Fruit fly (Drosophila melanogaster) whole organism, wandering third instar larva: ENCODE measurements around the gene robo2.

Experiments
- Abd-B ChIP-seq: fragments of >200 bp; optimal IDR thresholded peaks from 2 replicates; lab custom pipeline; 2017; ENCODE audit warnings: missing biosample characterization, missing genetic modification characterization
- CG9705 ChIP-seq: fragments of 200-800 bp; sonication (Bioruptor generic); optimal IDR thresholded peaks from 2 replicates; lab custom pipeline; 2018; ENCODE audit warnings: missing biosample characterization, mild to moderate bottlenecking, missing genetic modification characterization
- CrebA ChIP-seq: fragments of 200-800 bp; sonication (Bioruptor generic); optimal IDR thresholded peaks from 2 replicates; lab custom pipeline; 2016; ENCODE audit warnings: missing biosample characterization, mild to moderate bottlenecking, missing genetic modification characterization, borderline replicate concordance
- Dfd ChIP-seq: fragments of >200 bp; optimal IDR thresholded peaks from 2 replicates; lab custom pipeline; 2017; ENCODE audit warnings: missing biosample characterization, missing genetic modification characterization
- Dif ChIP-seq: fragments of 200-275, 200-300 bp; sonication (Bioruptor generic); optimal IDR thresholded peaks from 2 replicates; lab custom pipeline; 2018; ENCODE audit warnings: missing biosample characterization, missing genetic modification characterization; ENCODE audit not compliant: partially characterized antibody
- HLH106 ChIP-seq: fragments of 200-800 bp; optimal IDR thresholded peaks from 3 replicates; lab custom pipeline; 2019; ENCODE audit warnings: missing biosample characterization, mild to moderate bottlenecking, missing genetic modification characterization, moderate library complexity
- Hnf4 ChIP-seq: fragments of 200-800 bp; sonication (Bioruptor generic); optimal IDR thresholded peaks from 2 replicates; lab custom pipeline; 2016; ENCODE audit warnings: missing biosample characterization, mild to moderate bottlenecking, missing genetic modification characterization
- Hr78 ChIP-seq: fragments of >200 bp; optimal IDR thresholded peaks from 2 replicates; lab custom pipeline; 2017; ENCODE audit warnings: missing biosample characterization, missing genetic modification characterization
- Hr83 ChIP-seq: fragments of 200-300 bp; sonication (Bioruptor generic); optimal IDR thresholded peaks from 2 replicates; lab custom pipeline; 2016; ENCODE audit warnings: missing biosample characterization, mild to moderate bottlenecking, missing genetic modification characterization, moderate library complexity; ENCODE audit not compliant: poor library complexity, severe bottlenecking
- Jra ChIP-seq: sonication (Bioruptor generic); optimal IDR thresholded peaks from 2 replicates; lab custom pipeline; 2016; ENCODE audit warnings: missing biosample characterization, missing genetic modification characterization
- Mio ChIP-seq: sonication (Bioruptor generic); optimal IDR thresholded peaks from 2 replicates; lab custom pipeline; 2016; ENCODE audit warnings: missing biosample characterization, missing genetic modification characterization
- Myc ChIP-seq: fragments of >200 bp; optimal IDR thresholded peaks from 2 replicates; lab custom pipeline; 2017
- N ChIP-seq: fragments of >200 bp; optimal IDR thresholded peaks from 2 replicates; lab custom pipeline; 2018; ENCODE audit warnings: missing biosample characterization, missing external identifiers, missing genetic modification characterization
- OdsH ChIP-seq: fragments of 200-800 bp; sonication (Bioruptor generic); optimal IDR thresholded peaks from 2 replicates; lab custom pipeline; 2016; ENCODE audit warnings: missing biosample characterization, mild to moderate bottlenecking, missing genetic modification characterization
- Rel ChIP-seq, 2 experiments: fragments of 200-800 bp; sonication (Bioruptor generic) in 1 of 2; optimal IDR thresholded peaks; 2 replicates in 1 of 2; 3 replicates in 1 of 2; lab custom pipeline; 2016 to 2019; ENCODE audit warnings: mild to moderate bottlenecking in 2 of 2, missing biosample characterization in 2 of 2, missing genetic modification characterization in 2 of 2, moderate library complexity in 1 of 2
- Sp1 ChIP-seq: fragments of 200-800 bp; sonication (Bioruptor generic); optimal IDR thresholded peaks from 3 replicates; lab custom pipeline; 2019; ENCODE audit warnings: missing biosample characterization, mild to moderate bottlenecking, missing genetic modification characterization, moderate library complexity
- Vsx2 ChIP-seq: fragments of 200-300, 225-300 bp; sonication (Bioruptor generic); optimal IDR thresholded peaks from 2 replicates; lab custom pipeline; 2018; ENCODE audit warnings: missing biosample characterization, missing genetic modification characterization; ENCODE audit not compliant: partially characterized antibody
- br ChIP-seq: fragments of 200-800 bp; sonication (Bioruptor generic); optimal IDR thresholded peaks from 2 replicates; lab custom pipeline; 2016; ENCODE audit warnings: missing biosample characterization, missing genetic modification characterization
- brk ChIP-seq: fragments of 200-800 bp; sonication (Bioruptor generic); optimal IDR thresholded peaks from 2 replicates; lab custom pipeline; 2016; ENCODE audit warnings: missing biosample characterization, mild to moderate bottlenecking, missing genetic modification characterization
- dl ChIP-seq, 2 experiments: fragments of 175-275, 200-275 bp in 1 of 2; fragments of 200-275 bp in 1 of 2; sonication (Bioruptor generic); optimal IDR thresholded peaks; lab custom pipeline; 2018; ENCODE audit warnings: mild to moderate bottlenecking in 2 of 2, missing biosample characterization in 2 of 2, missing genetic modification characterization in 2 of 2, moderate library complexity in 2 of 2; ENCODE audit not compliant: partially characterized antibody in 2 of 2, insufficient read depth in 1 of 2
- dsf ChIP-seq: sonication (Bioruptor generic); optimal IDR thresholded peaks from 2 replicates; lab custom pipeline; 2016; ENCODE audit warnings: missing biosample characterization, missing genetic modification characterization, borderline replicate concordance
- foxo ChIP-seq, 2 experiments: fragments of 200-800 bp; sonication (Bioruptor generic); optimal IDR thresholded peaks; 2 replicates in 1 of 2; 3 replicates in 1 of 2; lab custom pipeline; 2016 to 2017; ENCODE audit warnings: missing biosample characterization in 2 of 2, missing genetic modification characterization in 2 of 2
- fru ChIP-seq: fragments of 200-800 bp; sonication (Bioruptor generic); optimal IDR thresholded peaks from 3 replicates; lab custom pipeline; 2016; ENCODE audit warnings: missing biosample characterization, mild to moderate bottlenecking, missing genetic modification characterization
- h ChIP-seq: fragments of 200-800 bp; sonication (Bioruptor generic); optimal IDR thresholded peaks from 3 replicates; lab custom pipeline; 2016; ENCODE audit warnings: missing biosample characterization, mild to moderate bottlenecking, missing genetic modification characterization
- jim ChIP-seq: fragments of 175-275, 200-325 bp; sonication (Bioruptor generic); optimal IDR thresholded peaks from 2 replicates; lab custom pipeline; 2016; ENCODE audit warnings: missing biosample characterization, mild to moderate bottlenecking, missing genetic modification characterization
- lola ChIP-seq: fragments of >200 bp; optimal IDR thresholded peaks from 2 replicates; lab custom pipeline; 2017; ENCODE audit warnings: missing biosample characterization, missing genetic modification characterization
- pan ChIP-seq: fragments of >200 bp; optimal IDR thresholded peaks from 2 replicates; lab custom pipeline; 2017
- psq ChIP-seq: fragments of 200-800 bp; sonication (Bioruptor generic); optimal IDR thresholded peaks from 3 replicates; lab custom pipeline; 2017; ENCODE audit warnings: missing biosample characterization, mild to moderate bottlenecking, missing genetic modification characterization, moderate library complexity
- rgr ChIP-seq: fragments of 200-800 bp; sonication (Bioruptor generic); optimal IDR thresholded peaks from 3 replicates; lab custom pipeline; 2016; ENCODE audit warnings: missing biosample characterization, mild to moderate bottlenecking, missing genetic modification characterization
- sage ChIP-seq: fragments of 200-800 bp; sonication (Bioruptor generic); optimal IDR thresholded peaks from 2 replicates; lab custom pipeline; 2016; ENCODE audit warnings: missing biosample characterization, mild to moderate bottlenecking, missing genetic modification characterization
- sv ChIP-seq: fragments of 200-800 bp; sonication (Bioruptor generic); optimal IDR thresholded peaks from 3 replicates; lab custom pipeline; 2016; ENCODE audit warnings: missing biosample characterization, missing genetic modification characterization
- usp ChIP-seq: fragments of >200 bp; optimal IDR thresholded peaks from 2 replicates; lab custom pipeline; 2017; ENCODE audit warnings: missing biosample characterization, missing genetic modification characterization
- woc ChIP-seq: sonication (Bioruptor generic); optimal IDR thresholded peaks from 2 replicates; lab custom pipeline; 2016; ENCODE audit warnings: missing biosample characterization, mild to moderate bottlenecking, missing genetic modification characterization

Gene robo2

DNA sequence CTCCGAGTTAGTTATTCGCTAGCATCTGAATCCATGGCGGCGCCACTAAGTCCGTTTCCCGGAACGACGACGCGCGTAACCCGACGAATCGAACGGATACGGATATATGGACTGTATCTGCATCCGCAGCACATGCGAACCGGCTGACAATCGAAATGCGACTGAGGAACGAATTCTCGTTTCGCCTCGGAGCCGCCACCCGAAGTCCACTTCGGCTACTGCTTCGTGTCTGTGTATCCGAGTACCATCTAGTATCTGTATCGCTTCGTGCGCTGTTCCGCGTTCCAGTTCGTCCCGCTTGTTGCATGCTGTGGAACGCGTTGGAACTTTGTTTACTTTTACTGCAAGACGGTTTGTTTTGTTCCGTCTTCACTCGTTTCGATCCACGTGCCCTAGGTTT is at the start of gene robo2:
robo2 (minus strand) TSS at position 167 of the 400 bp plus-strand sequence.
- peak; percentile 56 for TF ChIP-seq rgr
- peak; percentile 14 for TF ChIP-seq OdsH
- peak; percentile 30 for TF ChIP-seq fru (GFP tag; lab: Kevin White, UChicago)
- no peak for TF ChIP-seq lola (GFP tag; lab: Kevin White, UChicago)
- TF ChIP-seq dl (GFP tag; optimal IDR thresholded peaks at IDR 0.05; lab: Kevin White, UChicago; ENCODE audit: insufficient read depth in 1 of 2, partially characterized antibody in 2 of 2), result peak; percentile 27 to 37
- peak; percentile 64 for TF ChIP-seq Hr83 (GFP tag; lab: Kevin White, UChicago)
- no peak for TF ChIP-seq CG9705
- TF ChIP-seq Dfd (GFP tag; lab: Kevin White, UChicago), result no peak
- peak; percentile 69 for TF ChIP-seq Dif (GFP tag; lab: Kevin White, UChicago)
- TF ChIP-seq jim (GFP tag; lab: Kevin White, UChicago), result peak; percentile 3
- TF ChIP-seq CrebA, result peak; percentile 65
- peak; percentile 43 for TF ChIP-seq Hnf4
- TF ChIP-seq Vsx2 (GFP tag; lab: Kevin White, UChicago), result peak; percentile 43
- peak; percentile 38 for TF ChIP-seq Sp1 (GFP tag; lab: Kevin White, UChicago)
- TF ChIP-seq brk, result peak; percentile 38
- TF ChIP-seq HLH106 (tag; lab: Kevin White, UChicago), result peak; percentile 10
- no peak for TF ChIP-seq usp (GFP tag; lab: Kevin White, UChicago)
- TF ChIP-seq Jra (GFP tag; lab: Kevin White, UChicago), result peak; percentile 5
- TF ChIP-seq Rel (GFP tag; optimal IDR thresholded peaks at IDR 0.05; lab: Kevin White, UChicago), result peak; percentile 55
- peak; percentile 27 for TF ChIP-seq Rel (tag; optimal IDR thresholded peaks at IDR 0.05; lab: Kevin White, UChicago)
- peak; percentile 12 for TF ChIP-seq br (GFP tag; lab: Kevin White, UChicago)
- TF ChIP-seq sv (GFP tag; lab: Kevin White, UChicago), result peak; percentile 13
- no peak for TF ChIP-seq Abd-B
- TF ChIP-seq h (GFP tag; lab: Kevin White, UChicago), result peak; percentile 46
- peak in 1 of 2 experiments; percentile 16 for TF ChIP-seq foxo (GFP tag; optimal IDR thresholded peaks at IDR 0.05; lab: Kevin White, UChicago)

DNA sequence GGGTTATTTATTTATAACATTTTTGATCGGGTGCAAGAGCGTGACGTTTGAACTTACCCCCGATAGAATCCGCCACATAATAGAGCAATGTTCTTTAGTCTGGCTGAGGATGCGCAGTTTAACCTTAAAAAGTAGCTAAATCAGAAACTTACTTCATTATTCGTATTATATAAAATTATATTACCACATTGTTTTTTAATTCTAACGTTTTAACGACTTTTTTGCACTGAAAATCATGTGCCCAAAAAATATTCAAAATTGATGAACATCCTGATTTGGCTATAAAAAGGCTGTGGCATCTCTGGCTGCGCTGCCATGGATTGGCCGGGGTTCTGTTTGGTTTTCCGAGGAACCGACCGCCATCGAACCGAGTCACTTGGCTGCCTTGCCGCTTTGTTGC is 49.8 kb upstream of the robo2 start:
- TF ChIP-seq woc (no peak), Myc (peak; percentile 3)

DNA sequence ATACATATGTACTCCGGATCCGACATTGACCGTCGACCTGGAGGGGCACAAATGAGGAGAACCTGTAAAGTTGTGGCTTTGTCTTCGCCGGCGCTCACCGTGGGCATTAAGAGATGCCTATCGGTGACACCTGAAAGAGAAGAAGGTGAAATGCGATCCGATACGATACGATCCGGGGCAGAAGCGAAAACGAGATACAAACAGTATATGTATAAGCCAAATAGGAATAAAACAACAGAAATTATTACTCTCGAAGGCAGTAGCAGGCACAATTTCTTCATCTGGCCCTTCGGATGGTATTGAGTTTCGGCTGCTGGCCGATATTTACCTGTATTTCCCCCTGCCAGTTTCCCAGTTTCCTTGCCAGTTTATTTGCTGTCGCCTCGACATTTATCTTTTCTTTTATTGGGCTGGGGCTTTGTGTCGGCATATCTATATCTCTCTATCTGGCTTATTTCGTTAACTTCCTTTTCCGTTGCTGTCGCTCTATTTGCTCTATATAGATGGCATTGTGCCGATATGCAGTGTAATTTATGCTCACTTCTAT is 43.2 kb upstream of the robo2 start:
- no peak for TF ChIP-seq HLH106 (tag; lab: Kevin White, UChicago)
- TF ChIP-seq h (GFP tag; lab: Kevin White, UChicago), result no peak
- no peak for TF ChIP-seq Vsx2 (GFP tag; lab: Kevin White, UChicago)
- no peak for TF ChIP-seq dsf
- TF ChIP-seq Dfd (GFP tag; lab: Kevin White, UChicago), result no peak
- TF ChIP-seq pan (lab: Kevin White, UChicago), result no peak
- TF ChIP-seq Dif (GFP tag; lab: Kevin White, UChicago), result no peak
- TF ChIP-seq dl (GFP tag; optimal IDR thresholded peaks at IDR 0.05; lab: Kevin White, UChicago; ENCODE audit: insufficient read depth in 1 of 2, partially characterized antibody in 2 of 2), result no peak
- no peak for TF ChIP-seq Hnf4
- no peak for TF ChIP-seq Mio (GFP tag; lab: Kevin White, UChicago)
- TF ChIP-seq sage (GFP tag; lab: Kevin White, UChicago), result no peak
- TF ChIP-seq Abd-B, result no peak
- TF ChIP-seq sv (GFP tag; lab: Kevin White, UChicago), result no peak
- TF ChIP-seq jim (GFP tag; lab: Kevin White, UChicago), result no peak
- no peak for TF ChIP-seq Jra (GFP tag; lab: Kevin White, UChicago)
- TF ChIP-seq CG9705, result no peak
- no peak for TF ChIP-seq psq
- TF ChIP-seq N, result no peak
- TF ChIP-seq Hr78 (GFP tag; lab: Kevin White, UChicago), result no peak
- no peak for TF ChIP-seq Rel (GFP tag; optimal IDR thresholded peaks at IDR 0.05; lab: Kevin White, UChicago)
- no peak for TF ChIP-seq Rel (tag; optimal IDR thresholded peaks at IDR 0.05; lab: Kevin White, UChicago)

DNA sequence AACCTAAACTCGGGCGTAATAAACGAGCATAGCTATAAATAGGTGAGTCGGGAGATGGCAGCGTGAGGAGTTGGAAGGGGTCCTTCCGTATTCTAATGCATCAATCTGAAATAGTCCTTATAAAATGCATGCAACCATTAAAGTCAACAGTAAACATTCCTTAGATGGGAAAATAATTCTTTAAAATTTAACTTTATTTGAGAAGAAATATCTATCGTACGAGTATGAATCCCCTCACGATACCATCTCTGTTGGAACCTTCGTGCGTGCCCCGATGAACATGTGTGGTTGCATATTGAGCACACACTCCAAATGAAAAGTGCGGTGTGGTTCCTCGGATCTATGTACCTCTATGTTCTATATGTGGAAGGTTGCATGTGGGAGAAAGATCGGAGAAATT is 41.9 kb upstream of the robo2 start:
- TF ChIP-seq sv (GFP tag; lab: Kevin White, UChicago) (peak; percentile 40), foxo (GFP tag; optimal IDR thresholded peaks at IDR 0.05; lab: Kevin White, UChicago) (no peak)
